Worm (Caenorhabditis elegans): ENCODE results near the gene nhr-188.

The nhr-188 gene

DNA sequence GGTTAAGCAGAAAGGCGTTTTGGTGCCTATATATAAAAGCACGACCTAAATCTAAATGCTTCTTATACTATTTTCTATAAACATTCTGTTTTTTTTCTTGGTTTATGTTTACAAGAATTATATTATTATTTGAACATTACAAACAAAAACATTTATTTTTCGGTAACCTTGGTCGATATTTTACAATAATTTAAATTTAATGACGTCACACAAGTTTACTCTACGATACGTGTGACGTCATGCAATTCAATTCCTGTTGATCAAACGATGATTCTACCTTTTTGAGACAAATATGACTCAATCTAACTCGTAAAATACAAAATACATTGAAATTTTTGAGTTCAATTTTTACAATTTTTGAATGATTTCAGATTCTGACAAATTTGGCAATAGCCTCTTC is 38.4 kb upstream of the nhr-188 start:
- TF ChIP-seq ceh-30 (tag; optimal IDR thresholded peaks at IDR 0.05) (no peak), dmd-4 (tag; optimal IDR thresholded peaks at IDR 0.05; ENCODE audit: borderline replicate concordance) (no peak), lim-6 (tag; optimal IDR thresholded peaks at IDR 0.05) (no peak), K09A11.1 (tag; optimal IDR thresholded peaks at IDR 0.05; ENCODE audit: insufficient read depth) (no peak), fkh-6 (tag; optimal IDR thresholded peaks at IDR 0.05) (no peak), ceh-22 (tag; optimal IDR thresholded peaks at IDR 0.05) (no peak), elt-2 (tag; optimal IDR thresholded peaks at IDR 0.05) (no peak), unc-3 (GFP tag; conservative IDR thresholded peaks at IDR 0.05) (no peak), unc-3 (tag; optimal IDR thresholded peaks at IDR 0.05) (no peak), Y22D7AL.16 (tag; optimal IDR thresholded peaks at IDR 0.05) (no peak), nhr-232 (tag; optimal IDR thresholded peaks at IDR 0.05) (no peak), T23F11.4 (GFP tag; optimal IDR thresholded peaks at IDR 0.05) (no peak), tbx-7 (tag; optimal IDR thresholded peaks at IDR 0.05) (no peak), fax-1 (tag; optimal IDR thresholded peaks at IDR 0.05) (no peak)

DNA sequence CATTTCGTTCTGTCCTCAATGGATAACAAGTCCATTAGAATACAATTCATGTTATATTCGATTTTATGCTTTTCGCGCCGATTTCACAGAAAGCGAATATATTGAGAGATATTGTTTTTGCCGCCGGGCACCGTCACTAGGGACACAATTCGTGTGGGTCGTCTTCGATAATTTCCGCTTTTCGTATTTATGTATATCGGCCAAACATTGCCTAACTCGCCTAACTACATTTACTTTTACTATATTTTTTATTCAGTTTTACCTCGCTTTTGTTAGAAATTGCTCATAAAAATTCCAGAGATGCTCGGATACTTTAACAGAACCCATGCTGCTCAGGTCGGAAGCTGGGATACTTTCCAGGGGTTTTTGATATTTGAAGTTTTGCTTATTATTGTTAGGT is 37.0 kb upstream of the nhr-188 start, which contains the start of gene sre-9:
TSS of gene sre-9 (plus strand) at position 301 of the 400 bp plus-strand sequence.
- TF ChIP-seq tbx-2 (tag; optimal IDR thresholded peaks at IDR 0.05) (no peak), rnt-1 (tag; optimal IDR thresholded peaks at IDR 0.05) (no peak), unc-55 (GFP tag; optimal IDR thresholded peaks at IDR 0.05) (no peak), ama-1 (optimal IDR thresholded peaks at IDR 0.05) (no peak), ceh-2 (tag; optimal IDR thresholded peaks at IDR 0.05) (no peak), ztf-16 (tag; optimal IDR thresholded peaks at IDR 0.05) (no peak), sdc-2 (tag; optimal IDR thresholded peaks at IDR 0.05) (no peak), ceh-9 (tag; optimal IDR thresholded peaks at IDR 0.05) (no peak), pha-2 (tag; optimal IDR thresholded peaks at IDR 0.05) (no peak), tbx-7 (tag; optimal IDR thresholded peaks at IDR 0.05) (no peak)

DNA sequence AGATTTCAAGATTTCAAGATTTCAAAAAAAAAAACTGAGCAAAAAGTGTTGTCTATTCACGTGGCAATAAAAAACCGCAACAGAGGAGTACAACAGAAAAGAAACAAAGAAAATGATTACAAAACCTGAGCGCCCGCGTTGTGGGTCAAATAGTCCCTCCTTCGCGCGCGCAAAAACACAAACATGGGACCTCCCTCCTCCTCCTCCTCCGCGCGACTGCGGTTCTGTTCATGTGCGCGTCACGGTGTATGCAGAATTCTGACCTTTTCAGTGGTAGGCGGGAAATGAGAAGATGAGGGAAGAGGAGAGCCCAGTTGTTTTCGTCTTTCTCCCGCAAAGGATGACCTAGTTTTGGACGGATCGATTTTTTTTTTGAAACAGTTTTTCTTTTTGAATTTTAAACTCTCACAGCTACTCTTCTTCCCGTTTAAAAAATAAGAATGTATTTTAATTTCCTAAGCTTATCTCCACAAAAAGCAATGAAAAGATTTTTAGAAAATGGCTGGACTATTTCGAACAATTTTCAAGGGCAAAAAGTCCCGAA is 34.8 kb upstream of the nhr-188 start, which contains the start of gene C17E7.4:
TSS of gene C17E7.4 (plus strand) at position 494 of the 544 bp plus-strand sequence.
- no peak for TF ChIP-seq syd-9 (tag; optimal IDR thresholded peaks at IDR 0.05)
- no peak for TF ChIP-seq pha-4 (tag; optimal IDR thresholded peaks at IDR 0.05)
- no peak for TF ChIP-seq ceh-45 (GFP tag; IDR thresholded peaks at IDR 0.05)
- no peak for TF ChIP-seq fkh-6 (tag; optimal IDR thresholded peaks at IDR 0.05)
- TF ChIP-seq unc-3 (GFP tag; conservative IDR thresholded peaks at IDR 0.05): no peak
- TF ChIP-seq unc-3 (tag; optimal IDR thresholded peaks at IDR 0.05): no peak
- no peak for TF ChIP-seq C08G9.2 (tag; optimal IDR thresholded peaks at IDR 0.05)
- TF ChIP-seq ceh-9 (tag; optimal IDR thresholded peaks at IDR 0.05): no peak
- no peak for TF ChIP-seq nfya-1 (tag; optimal IDR thresholded peaks at IDR 0.05)

DNA sequence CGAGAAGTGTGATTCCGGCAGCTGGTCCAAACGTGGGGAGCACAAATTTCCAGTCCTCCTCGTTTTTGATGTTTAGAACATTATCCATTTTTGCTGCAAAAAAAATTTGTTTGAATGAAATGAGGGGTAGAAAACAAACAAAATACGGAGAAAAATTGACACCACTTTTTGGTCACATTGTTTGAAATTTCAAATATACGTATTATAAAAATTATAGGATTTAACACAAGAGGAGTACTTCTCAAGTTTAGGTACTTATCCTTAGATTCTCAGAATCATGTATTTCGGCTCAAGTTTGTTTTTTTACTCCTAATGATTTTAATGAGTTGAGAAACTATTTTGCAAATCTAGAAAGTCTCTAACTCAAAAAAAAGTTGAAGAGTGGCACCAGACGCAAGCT is 34.3 kb upstream of the nhr-188 start, which contains the start of gene C17E7.12:
TSS of gene C17E7.12 (minus strand) at position 101 of the 400 bp plus-strand sequence.
- TF ChIP-seq ahr-1 (tag; optimal IDR thresholded peaks at IDR 0.05): no peak
- TF ChIP-seq fax-1 (tag; optimal IDR thresholded peaks at IDR 0.05): no peak
- TF ChIP-seq Y22D7AL.16 (tag; optimal IDR thresholded peaks at IDR 0.05): no peak
- TF ChIP-seq ref-2 (tag; optimal IDR thresholded peaks at IDR 0.05): no peak
- TF ChIP-seq elt-2 (tag; optimal IDR thresholded peaks at IDR 0.05): no peak
- TF ChIP-seq sdc-2 (tag; optimal IDR thresholded peaks at IDR 0.05): no peak
- TF ChIP-seq ceh-14 (tag; optimal IDR thresholded peaks at IDR 0.05): no peak
- TF ChIP-seq sox-4 (tag; optimal IDR thresholded peaks at IDR 0.05): no peak
- no peak for TF ChIP-seq hlh-8 (tag; optimal IDR thresholded peaks at IDR 0.05)
- no peak for TF ChIP-seq ceh-9 (tag; optimal IDR thresholded peaks at IDR 0.05)
- TF ChIP-seq ceh-6 (GFP tag; optimal IDR thresholded peaks at IDR 0.05): no peak
- no peak for TF ChIP-seq pax-1 (tag; optimal IDR thresholded peaks at IDR 0.05)
- no peak for TF ChIP-seq odd-2 (tag; optimal IDR thresholded peaks at IDR 0.05)
- TF ChIP-seq gmeb-2 (tag; optimal IDR thresholded peaks at IDR 0.05): no peak
- TF ChIP-seq ceh-48 (tag; optimal IDR thresholded peaks at IDR 0.05): no peak
